Worm (Caenorhabditis elegans): ENCODE results near the gene mel-28.

ce11 chrIII:4766842-4767241 is 19.0 kb upstream of the mel-28 start:
- TF ChIP-seq dsc-1 (tag; optimal IDR thresholded peaks at IDR 0.05) (no peak), egl-27 (tag; optimal IDR thresholded peaks at IDR 0.05) (no peak), ces-1 (GFP tag; optimal IDR thresholded peaks at IDR 0.05) (no peak), xbp-1 (tag; optimal IDR thresholded peaks at IDR 0.05) (no peak), lsy-2 (tag; optimal IDR thresholded peaks at IDR 0.05) (no peak), elt-2 (tag; optimal IDR thresholded peaks at IDR 0.05) (peak; percentile 39), lin-15B (tag; optimal IDR thresholded peaks at IDR 0.05) (no peak), fkh-8 (tag; optimal IDR thresholded peaks at IDR 0.05) (no peak), nhr-71 (tag; optimal IDR thresholded peaks at IDR 0.05) (no peak), nhr-77 (tag; optimal IDR thresholded peaks at IDR 0.05) (no peak), lin-35 (GFP tag; optimal IDR thresholded peaks at IDR 0.05) (no peak), isw-1 (GFP tag; IDR thresholded peaks at IDR 0.05) (no peak), pqm-1 (tag; optimal IDR thresholded peaks at IDR 0.05) (no peak)
